Worm (Caenorhabditis elegans): Measurements from ENCODE around the gene mop-25.2.

The mop-25.2 gene

DNA sequence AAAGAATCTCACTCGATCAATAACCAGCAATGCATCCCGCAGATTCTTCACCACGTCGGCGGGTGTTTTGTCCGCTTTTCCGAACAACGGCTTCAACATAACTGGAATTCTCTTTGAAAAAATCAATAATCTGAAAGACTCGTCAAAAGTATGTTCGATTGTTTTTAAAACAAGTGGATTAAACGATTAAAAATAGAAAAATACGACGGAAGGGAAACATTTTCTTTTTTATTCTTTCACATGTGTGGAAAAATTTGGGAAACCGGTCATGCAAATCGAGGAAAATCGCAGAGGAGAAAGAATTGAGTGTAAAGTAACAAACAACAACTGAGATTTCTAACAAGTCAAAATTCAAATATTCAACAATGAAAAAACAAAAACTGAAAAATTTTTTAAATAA is at the start of gene mop-25.2:
Gene mop-25.2, minus strand, starts transcription at position 101 of the 400 bp plus-strand sequence.
- TF ChIP-seq ama-1 (optimal IDR thresholded peaks at IDR 0.05) = no peak
- peak in 1 of 2 experiments; percentile 10 for TF ChIP-seq ama-1 (GFP tag; optimal IDR thresholded peaks at IDR 0.05)
- no peak for TF ChIP-seq attf-6 (GFP tag; IDR thresholded peaks at IDR 0.05)

DNA sequence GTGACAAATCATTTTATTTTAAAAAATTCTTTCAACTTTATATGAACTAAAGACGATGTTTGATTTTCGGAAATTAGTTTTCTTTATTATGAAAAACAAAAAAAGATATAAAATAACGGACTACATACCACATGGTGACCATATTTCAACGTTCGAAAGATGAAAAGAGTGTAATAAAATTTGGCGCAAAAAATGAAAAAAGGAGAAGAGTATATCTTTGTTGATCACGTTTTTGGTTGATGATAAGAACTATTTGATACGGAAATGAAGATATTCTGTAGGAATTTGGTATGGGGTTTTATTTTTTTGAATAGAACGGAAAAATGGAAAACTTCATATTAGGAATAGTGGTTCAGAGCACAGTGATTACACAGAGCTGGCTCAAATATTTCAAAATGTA is 49.6 kb upstream of the mop-25.2 start, which contains the start of gene Y53C12B.7:
Gene Y53C12B.7, minus strand, starts transcription at position 163 of the 400 bp plus-strand sequence.
- no peak for TF ChIP-seq nhr-27 (tag; optimal IDR thresholded peaks at IDR 0.05)
- TF ChIP-seq tlf-1 (GFP tag; optimal IDR thresholded peaks at IDR 0.05) = no peak
- TF ChIP-seq dpff-1 (tag; optimal IDR thresholded peaks at IDR 0.05) = no peak
- TF ChIP-seq B0336.3 (GFP tag; IDR thresholded peaks at IDR 0.05) = no peak
- no peak for TF ChIP-seq xnd-1 (tag; optimal IDR thresholded peaks at IDR 0.05)
- TF ChIP-seq F22D6.2 (tag; optimal IDR thresholded peaks at IDR 0.05) = no peak
- no peak for TF ChIP-seq lin-26 (GFP tag; IDR thresholded peaks at IDR 0.05)
- no peak for TF ChIP-seq attf-5 (GFP tag; optimal IDR thresholded peaks at IDR 0.05)
- no peak for TF ChIP-seq F23B12.7 (tag; optimal IDR thresholded peaks at IDR 0.05; ENCODE audit: insufficient read depth)
- no peak for TF ChIP-seq cebp-2 (GFP tag; IDR thresholded peaks at IDR 0.05)
- TF ChIP-seq snpc-1.1 (tag; optimal IDR thresholded peaks at IDR 0.05; ENCODE audit: insufficient read depth) = no peak
- TF ChIP-seq hmg-20 (GFP tag; IDR thresholded peaks at IDR 0.05) = no peak
- TF ChIP-seq athp-1 (tag; optimal IDR thresholded peaks at IDR 0.05) = no peak
- no peak for TF ChIP-seq nfya-2 (GFP tag; IDR thresholded peaks at IDR 0.05)
- no peak for TF ChIP-seq lin-40 (tag; optimal IDR thresholded peaks at IDR 0.05)
- no peak for TF ChIP-seq unc-62 (GFP tag; optimal IDR thresholded peaks at IDR 0.05)
- no peak for TF ChIP-seq repo-1 (tag; optimal IDR thresholded peaks at IDR 0.05)
- TF ChIP-seq ceh-58 (GFP tag; IDR thresholded peaks at IDR 0.05) = no peak
- no peak for TF ChIP-seq lag-1 (GFP tag; IDR thresholded peaks at IDR 0.05)

DNA sequence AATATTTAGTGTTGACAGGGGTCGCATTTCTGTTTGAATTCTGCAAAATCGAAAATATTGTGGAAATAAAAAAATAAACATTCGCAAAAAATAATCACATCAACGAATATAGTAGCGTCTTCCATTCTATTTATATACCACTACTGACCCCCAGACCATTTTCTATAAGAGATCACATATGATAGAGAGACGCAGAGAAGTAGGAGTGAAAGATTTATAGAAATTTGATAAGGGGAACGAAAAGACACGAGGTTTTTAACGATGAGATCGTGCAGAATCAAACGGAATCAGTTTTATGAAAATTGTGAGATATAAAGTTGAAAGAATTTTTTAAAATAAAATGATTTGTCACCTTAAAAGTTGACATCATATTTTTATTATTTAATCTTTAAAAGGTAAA is 48.8 kb upstream of the mop-25.2 start:
- TF ChIP-seq F10E7.11 (tag; optimal IDR thresholded peaks at IDR 0.05) = no peak
- no peak for TF ChIP-seq ztf-18 (tag; optimal IDR thresholded peaks at IDR 0.05)
- no peak for TF ChIP-seq B0019.2 (GFP tag; conservative IDR thresholded peaks at IDR 0.05)
- no peak for TF ChIP-seq bed-1 (GFP tag; IDR thresholded peaks at IDR 0.05)
- TF ChIP-seq pha-4 (tag; optimal IDR thresholded peaks at IDR 0.05) = no peak
- TF ChIP-seq nfya-2 (GFP tag; IDR thresholded peaks at IDR 0.05) = no peak
- no peak for TF ChIP-seq ccch-3 (GFP tag; optimal IDR thresholded peaks at IDR 0.05)
- TF ChIP-seq ceh-79 (tag; optimal IDR thresholded peaks at IDR 0.05) = no peak
- no peak for TF ChIP-seq F49E8.2 (tag; optimal IDR thresholded peaks at IDR 0.05; ENCODE audit: insufficient read depth)
- no peak for TF ChIP-seq ceh-27 (GFP tag; optimal IDR thresholded peaks at IDR 0.05)
- no peak for TF ChIP-seq hrde-1 (tag; optimal IDR thresholded peaks at IDR 0.05; ENCODE audit: borderline replicate concordance)
- TF ChIP-seq K11D2.4 (GFP tag; IDR thresholded peaks at IDR 0.05) = no peak
- TF ChIP-seq madf-6 (GFP tag; IDR thresholded peaks at IDR 0.05) = no peak
- TF ChIP-seq ets-4 (GFP tag; optimal IDR thresholded peaks at IDR 0.05) = no peak
- no peak for TF ChIP-seq B0336.3 (GFP tag; IDR thresholded peaks at IDR 0.05)
- TF ChIP-seq sea-2 (GFP tag; IDR thresholded peaks at IDR 0.05) = no peak
- no peak for TF ChIP-seq madf-8 (GFP tag; conservative IDR thresholded peaks at IDR 0.05)
- TF ChIP-seq snpc-1.3 (tag; optimal IDR thresholded peaks at IDR 0.05; ENCODE audit: insufficient read depth) = no peak
- TF ChIP-seq cebp-2 (GFP tag; IDR thresholded peaks at IDR 0.05) = no peak
- no peak for TF ChIP-seq madf-10 (tag; optimal IDR thresholded peaks at IDR 0.05)
